Worm (Caenorhabditis elegans) whole organism, L4 larva: ENCODE data around the gene cox-14.

Experiments used
- aha-1 ChIP-seq: fragments of 150-350 bp; peaks from one replicate; lab custom pipeline; 2014; ENCODE audit warnings: missing biosample characterization, missing genetic modification characterization
- dpl-1 ChIP-seq: fragments of 150-350 bp; optimal IDR thresholded peaks from 2 replicates; lab custom pipeline; 2014; ENCODE audit warnings: missing biosample characterization, missing genetic modification reagents, missing genetic modification characterization
- fkh-10 ChIP-seq: fragments of 150-350 bp; optimal IDR thresholded peaks from 2 replicates; lab custom pipeline; 2014; ENCODE audit warnings: missing biosample characterization, missing genetic modification reagents, missing genetic modification characterization
- fos-1 ChIP-seq: fragments of 150-350 bp; optimal IDR thresholded peaks from 2 replicates; lab custom pipeline; 2014; ENCODE audit warnings: missing biosample characterization, missing genetic modification characterization
- lin-29 ChIP-seq: fragments of 200-800 bp; sonication (Bioruptor generic); IDR thresholded peaks from 2 replicates; pipeline ENCODE4 v1.3.6; 2022; ENCODE audit warnings: missing genetic modification reagents, missing genetic modification characterization, missing compliant biosample characterization
- mdl-1 ChIP-seq, 2 experiments: fragments of 150-350 bp in 1 of 2; sonication (generic microtip) in 1 of 2; optimal IDR thresholded peaks; 2 replicates each; lab custom pipeline; 2014 to 2017; ENCODE audit warnings: missing biosample characterization in 2 of 2, missing genetic modification characterization in 2 of 2
- nhr-237 ChIP-seq: sonication (generic microtip); optimal IDR thresholded peaks from 2 replicates; lab custom pipeline; 2017; ENCODE audit warnings: missing biosample characterization, missing genetic modification characterization
- nhr-28 ChIP-seq: fragments of 150-350 bp; optimal IDR thresholded peaks from 2 replicates; lab custom pipeline; 2014; ENCODE audit warnings: missing biosample characterization, missing genetic modification characterization
- skn-1 ChIP-seq: fragments of 150-350 bp; optimal IDR thresholded peaks from 2 replicates; lab custom pipeline; 2014; ENCODE audit warnings: missing biosample characterization, missing genetic modification characterization
- spr-3 ChIP-seq: fragments of 200-800 bp; sonication (Bioruptor generic); optimal IDR thresholded peaks from 2 replicates; lab custom pipeline; 2018; ENCODE audit warnings: mild to moderate bottlenecking, missing genetic modification characterization, missing compliant biosample characterization

DNA sequence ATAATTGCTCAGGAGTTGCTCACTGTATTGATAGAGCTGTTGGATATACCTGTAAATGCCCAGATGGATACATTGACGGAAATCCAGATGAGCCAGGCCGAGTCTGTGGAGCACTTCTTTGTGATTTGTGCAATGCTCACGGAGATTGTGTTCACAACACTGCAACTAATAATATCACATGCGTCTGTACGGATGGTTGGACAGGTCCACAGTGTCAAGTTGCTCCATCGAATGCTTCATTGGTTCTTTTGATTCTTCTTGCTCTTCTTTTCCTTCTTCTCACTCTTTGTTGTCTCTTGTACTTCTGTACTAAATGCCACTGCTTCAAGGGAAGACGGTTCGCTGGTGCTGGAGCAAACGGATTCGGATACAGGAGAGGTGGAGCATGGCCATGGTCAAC, 36.9 kb upstream of the cox-14 start:
- TF ChIP-seq spr-3 (GFP tag; lab: Kevin White, UChicago) (no peak), dpl-1 (GFP tag; lab: Kevin White, UChicago) (no peak), lin-29 (no peak), fos-1 (tag; lab: Kevin White, UChicago) (no peak), skn-1 (tag; lab: Kevin White, UChicago) (no peak), nhr-28 (tag; lab: Kevin White, UChicago) (no peak), nhr-237 (no peak), mdl-1 (tag; optimal IDR thresholded peaks at IDR 0.05; lab: Kevin White, UChicago) (no peak), aha-1 (tag; lab: Kevin White, UChicago) (no peak), fkh-10 (GFP tag; lab: Kevin White, UChicago) (no peak)
